Fruit fly (Drosophila melanogaster): ENCODE results near the gene Cpr65Ay.

Gene Cpr65Ay

DNA sequence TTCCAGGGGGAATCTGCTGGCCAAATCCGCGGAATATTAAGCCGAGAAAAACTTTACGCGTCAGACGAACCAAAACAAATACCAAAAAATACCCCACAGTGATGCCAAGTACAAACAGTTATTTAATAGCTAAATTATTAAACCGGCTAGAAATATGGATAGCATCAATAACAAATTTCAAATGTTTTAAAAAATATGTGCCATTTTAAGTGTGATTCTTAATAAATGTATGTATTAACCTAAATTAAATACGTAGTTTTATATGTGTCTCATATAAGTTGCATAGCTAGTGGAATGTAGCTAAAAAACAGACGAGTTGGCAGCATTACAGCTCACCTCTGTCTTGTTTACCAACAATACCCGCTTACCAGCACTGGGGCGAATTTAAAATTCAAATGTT lies 23.3 kb upstream of the Cpr65Ay start, which contains the start of gene CG10274 (continued):
- TF ChIP-seq TFAM (GFP tag; optimal IDR thresholded peaks at IDR 0.05): no peak
- no peak for TF ChIP-seq CG11093 (GFP tag; IDR thresholded peaks at IDR 0.05)
- no peak for TF ChIP-seq Sox102F (GFP tag; optimal IDR thresholded peaks at IDR 0.05)
- TF ChIP-seq Max (GFP tag; optimal IDR thresholded peaks at IDR 0.05): peak; percentile 74
- no peak for TF ChIP-seq ap (GFP tag; IDR thresholded peaks at IDR 0.05)
- peak; percentile 21; the same call in 1 of the 3 replicates for TF ChIP-seq knrl (GFP tag; IDR thresholded peaks at IDR 0.05; ENCODE audit: partially characterized antibody)
- peak; percentile 76 for TF ChIP-seq CG18262 (tag; optimal IDR thresholded peaks at IDR 0.05)
- TF ChIP-seq CG11247 (GFP tag; IDR thresholded peaks at IDR 0.05): peak; percentile 59; the same call in 1 of the 2 replicates
- TF ChIP-seq lbe (GFP tag; optimal IDR thresholded peaks at IDR 0.05): no peak
- no peak for TF ChIP-seq br (optimal IDR thresholded peaks at IDR 0.05)
- peak; percentile 66; the same call in 1 of the 3 replicates for TF ChIP-seq dysf (GFP tag; IDR thresholded peaks at IDR 0.05)
- TF ChIP-seq CG6813 (GFP tag; optimal IDR thresholded peaks at IDR 0.05): no peak
- TF ChIP-seq Gug (GFP tag; IDR thresholded peaks at IDR 0.05): peak; percentile 65; the same call in 3 of the 4 replicates
- TF ChIP-seq pb (GFP tag; optimal IDR thresholded peaks at IDR 0.05): no peak
- TF ChIP-seq CG6854 (GFP tag; optimal IDR thresholded peaks at IDR 0.05): no peak
- peak in 1 of 3 experiments; percentile 39 for TF ChIP-seq Stat92E (GFP tag; optimal IDR thresholded peaks at IDR 0.05)
- peak; percentile 67 for TF ChIP-seq CG9609 (GFP tag; optimal IDR thresholded peaks at IDR 0.05)
- peak; percentile 78 for TF ChIP-seq CG3847 (GFP tag; IDR thresholded peaks at IDR 0.05)
- TF ChIP-seq CG10321 (GFP tag; IDR thresholded peaks at IDR 0.05): no peak
- TF ChIP-seq odd (GFP tag; optimal IDR thresholded peaks at IDR 0.05): no peak
- TF ChIP-seq slp2 (GFP tag; optimal IDR thresholded peaks at IDR 0.05): peak; percentile 61
- no peak for TF ChIP-seq zen2 (GFP tag; IDR thresholded peaks at IDR 0.05; ENCODE audit: partially characterized antibody)
- no peak for TF ChIP-seq cg (GFP tag; optimal IDR thresholded peaks at IDR 0.05)
- TF ChIP-seq CG16813 (GFP tag; IDR thresholded peaks at IDR 0.05; ENCODE audit: partially characterized antibody): no peak
- peak; percentile 89 for TF ChIP-seq pho (GFP tag; optimal IDR thresholded peaks at IDR 0.05)
- TF ChIP-seq rib (GFP tag; IDR thresholded peaks at IDR 0.05): 0 out of 2 replicates have a peak, but pooled peaks have one; percentile 31
- peak; percentile 35; the same call in 1 of the 3 replicates for TF ChIP-seq ci (GFP tag; IDR thresholded peaks at IDR 0.05)
- peak; percentile 71 for TF ChIP-seq CG4404 (GFP tag; IDR thresholded peaks at IDR 0.05)
- peak; percentile 76 for TF ChIP-seq slou (GFP tag; optimal IDR thresholded peaks at IDR 0.05)
- peak; percentile 71 for TF ChIP-seq CG7786 (GFP tag; optimal IDR thresholded peaks at IDR 0.05)
- peak; percentile 75 for TF ChIP-seq Sin3A (optimal IDR thresholded peaks at IDR 0.05)
- TF ChIP-seq Xrp1 (GFP tag; IDR thresholded peaks at IDR 0.05): peak; percentile 82
- peak; percentile 88 for TF ChIP-seq CG9932 (GFP tag; IDR thresholded peaks at IDR 0.05)
- no peak for TF ChIP-seq Trl (optimal IDR thresholded peaks at IDR 0.05)
- peak; percentile 71 for TF ChIP-seq Trl (GFP tag; optimal IDR thresholded peaks at IDR 0.05)
- TF ChIP-seq CG13894 (tag; optimal IDR thresholded peaks at IDR 0.05): no peak
- no peak for TF ChIP-seq sc (optimal IDR thresholded peaks at IDR 0.05)
- peak; percentile 29 for TF ChIP-seq sc (GFP tag; optimal IDR thresholded peaks at IDR 0.05)
- TF ChIP-seq Oli (tag; optimal IDR thresholded peaks at IDR 0.05): peak; percentile 68
- TF ChIP-seq sob (GFP tag; IDR thresholded peaks at IDR 0.05): peak; percentile 84
- TF ChIP-seq CG12236 (GFP tag; optimal IDR thresholded peaks at IDR 0.05): peak; percentile 21
- no peak for TF ChIP-seq btn (GFP tag; optimal IDR thresholded peaks at IDR 0.05)
- TF ChIP-seq wdn (GFP tag; IDR thresholded peaks at IDR 0.05): peak; percentile 40; the same call in 1 of the 2 replicates
- no peak for TF ChIP-seq CG8281 (tag; optimal IDR thresholded peaks at IDR 0.05)
- no peak for TF ChIP-seq eyg (GFP tag; optimal IDR thresholded peaks at IDR 0.05)
- 0 out of 2 replicates have a peak, but pooled peaks have one; percentile 26 for TF ChIP-seq CG1024 (GFP tag; IDR thresholded peaks at IDR 0.05)
- TF ChIP-seq CG13287 (GFP tag; IDR thresholded peaks at IDR 0.05; ENCODE audit: partially characterized antibody): no peak; the same call in 1 of the 2 replicates
- TF ChIP-seq inv (GFP tag; IDR thresholded peaks at IDR 0.05; ENCODE audit: partially characterized antibody): no peak
- TF ChIP-seq CG1529 (GFP tag; optimal IDR thresholded peaks at IDR 0.05): no peak
- TF ChIP-seq ind (GFP tag; optimal IDR thresholded peaks at IDR 0.05): peak; percentile 83
- TF ChIP-seq CG14965 (GFP tag; optimal IDR thresholded peaks at IDR 0.05; ENCODE audit: borderline replicate concordance): no peak
- TF ChIP-seq CG10209 (GFP tag; optimal IDR thresholded peaks at IDR 0.05): peak; percentile 76
